Worm (Caenorhabditis elegans): ENCODE data around the gene copb-1.

- no peak for TF ChIP-seq unc-130 (GFP tag; optimal IDR thresholded peaks at IDR 0.05)
- TF ChIP-seq bed-2 (GFP tag; IDR thresholded peaks at IDR 0.05): no peak
- no peak for TF ChIP-seq ama-1 (optimal IDR thresholded peaks at IDR 0.05)
- no peak for TF ChIP-seq ama-1 (GFP tag; optimal IDR thresholded peaks at IDR 0.05)
- TF ChIP-seq unc-62 (GFP tag; optimal IDR thresholded peaks at IDR 0.05): no peak
- TF ChIP-seq ztf-26 (tag; optimal IDR thresholded peaks at IDR 0.05): no peak
- no peak for TF ChIP-seq F39B2.1 (GFP tag; IDR thresholded peaks at IDR 0.05)
- TF ChIP-seq Y79H2A.3 (GFP tag; conservative IDR thresholded peaks at IDR 0.05): no peak
- TF ChIP-seq nfya-2 (GFP tag; IDR thresholded peaks at IDR 0.05): no peak
- TF ChIP-seq madf-6 (GFP tag; IDR thresholded peaks at IDR 0.05): no peak
- no peak for TF ChIP-seq ekl-4 (GFP tag; IDR thresholded peaks at IDR 0.05)
- TF ChIP-seq snpc-4 (GFP tag; optimal IDR thresholded peaks at IDR 0.05): no peak
- TF ChIP-seq snpc-4 (tag; optimal IDR thresholded peaks at IDR 0.05): no peak
- TF ChIP-seq ccch-3 (GFP tag; optimal IDR thresholded peaks at IDR 0.05): no peak
- no peak for TF ChIP-seq sdz-38 (tag; optimal IDR thresholded peaks at IDR 0.05)
Observed at ce11 chrII:3055531-3055930, 23.1 kb upstream of the copb-1 start.

Measured in whole organism, young adult.